Worm (Caenorhabditis elegans) whole organism, young adult: Measurements from ENCODE around the gene melo-3.
A peak's percentile ranks its signal among the peaks of the same experiment; 100 is the strongest.

Source experiments
- B0019.2 ChIP-seq: fragments of 200-800 bp; sonication (Bioruptor generic); conservative IDR thresholded peaks from 2 replicates; pipeline ENCODE4 v1.3.6; 2022; ENCODE audit warnings: missing genetic modification reagents, missing genetic modification characterization, missing compliant biosample characterization
- C06A6.2 ChIP-seq: fragments of 200-800 bp; sonication (Bioruptor generic); conservative IDR thresholded peaks from 2 replicates; pipeline ENCODE4 v1.3.6; 2022; ENCODE audit warnings: missing genetic modification characterization, missing compliant biosample characterization
- C17E4.6 ChIP-seq: fragments of 200-800 bp; sonication (Bioruptor generic); IDR thresholded peaks from 2 replicates; pipeline ENCODE4 v1.3.6; 2022; ENCODE audit warnings: missing genetic modification reagents, missing genetic modification characterization, missing compliant biosample characterization
- F10E7.11 ChIP-seq: sonication (generic microtip); optimal IDR thresholded peaks from 2 replicates; lab custom pipeline; 2017; ENCODE audit warnings: mild to moderate bottlenecking, missing genetic modification characterization, moderate library complexity, missing compliant biosample characterization
- F52B5.7 ChIP-seq: sonication (generic microtip); optimal IDR thresholded peaks from 2 replicates; lab custom pipeline; 2016; ENCODE audit warnings: mild to moderate bottlenecking, missing genetic modification characterization, missing compliant biosample characterization
- F57C9.4 ChIP-seq: sonication (generic microtip); optimal IDR thresholded peaks from 2 replicates; lab custom pipeline; 2017; ENCODE audit warnings: mild to moderate bottlenecking, missing genetic modification characterization, missing compliant biosample characterization
- K12H6.12 ChIP-seq: fragments of 200-800 bp; sonication (Bioruptor generic); optimal IDR thresholded peaks from 2 replicates; lab custom pipeline; 2018; ENCODE audit warnings: mild to moderate bottlenecking, missing genetic modification characterization, missing compliant biosample characterization
- T07F8.4 ChIP-seq: sonication (generic microtip); optimal IDR thresholded peaks from 2 replicates; lab custom pipeline; 2016; ENCODE audit warnings: mild to moderate bottlenecking, missing genetic modification characterization, moderate library complexity, missing compliant biosample characterization
- ZK185.1 ChIP-seq: sonication (generic microtip); optimal IDR thresholded peaks from 2 replicates; lab custom pipeline; 2016; ENCODE audit warnings: mild to moderate bottlenecking, missing genetic modification characterization, missing compliant biosample characterization; ENCODE audit not compliant: poor library complexity, severe bottlenecking
- ama-1 ChIP-seq, 3 experiments: fragments of 150-350 bp in 1 of 3; sonication (generic microtip) in 2 of 3; optimal IDR thresholded peaks; 2 replicates each; lab custom pipeline; 2014 to 2018; ENCODE audit warnings: missing biosample characterization in 2 of 3, missing genetic modification characterization in 2 of 3, missing genetic modification reagents in 2 of 3
- aptf-2 ChIP-seq: fragments of 200-800 bp; sonication (Bioruptor generic); conservative IDR thresholded peaks from 2 replicates; pipeline ENCODE4 v1.3.6; 2022; ENCODE audit warnings: missing genetic modification reagents, missing genetic modification characterization, missing compliant biosample characterization
- atf-7 ChIP-seq: sonication (generic microtip); optimal IDR thresholded peaks from 2 replicates; lab custom pipeline; 2017; ENCODE audit warnings: mild to moderate bottlenecking, missing genetic modification characterization, missing compliant biosample characterization
- athp-1 ChIP-seq: sonication (generic microtip); optimal IDR thresholded peaks from 2 replicates; lab custom pipeline; 2017; ENCODE audit warnings: mild to moderate bottlenecking, missing genetic modification characterization, missing compliant biosample characterization
- attf-6 ChIP-seq: fragments of 200-800 bp; sonication (Bioruptor generic); IDR thresholded peaks from 2 replicates; pipeline ENCODE4 v1.3.6; 2022; ENCODE audit warnings: missing genetic modification reagents, missing genetic modification characterization, missing compliant biosample characterization
- bed-2 ChIP-seq: fragments of 200-800 bp; sonication (Bioruptor generic); IDR thresholded peaks from 2 replicates; pipeline ENCODE4 v1.3.6; 2022; ENCODE audit warnings: missing genetic modification reagents, missing genetic modification characterization, missing compliant biosample characterization
- cebp-1 ChIP-seq, 2 experiments: fragments of 200-800 bp in 1 of 2; sonication (Bioruptor generic) in 1 of 2; sonication (generic microtip) in 1 of 2; IDR thresholded peaks in 1 of 2; optimal IDR thresholded peaks in 1 of 2; 2 replicates each; pipeline versions ENCODE4 v1.3.6 to Lab custom; 2017 to 2022; ENCODE audit warnings: missing compliant biosample characterization in 2 of 2, missing genetic modification characterization in 2 of 2, mild to moderate bottlenecking in 1 of 2, missing genetic modification reagents in 1 of 2, moderate library complexity in 1 of 2
- ceh-100 ChIP-seq: fragments of 200-800 bp; sonication (Bioruptor generic); IDR thresholded peaks from 2 replicates; pipeline ENCODE4 v1.3.6; 2022; ENCODE audit warnings: missing genetic modification reagents, missing genetic modification characterization, missing compliant biosample characterization
- ceh-91 ChIP-seq: fragments of 200-800 bp; sonication (Bioruptor generic); IDR thresholded peaks from 2 replicates; pipeline ENCODE4 v1.3.6; 2022; ENCODE audit warnings: missing genetic modification reagents, missing genetic modification characterization, missing compliant biosample characterization
- egl-18 ChIP-seq: fragments of 200-800 bp; sonication (Bioruptor generic); IDR thresholded peaks from 2 replicates; pipeline ENCODE4 v1.3.6; 2022; ENCODE audit warnings: missing genetic modification reagents, missing genetic modification characterization, missing compliant biosample characterization
- egl-44 ChIP-seq: fragments of 200-800 bp; sonication (Bioruptor generic); IDR thresholded peaks from 2 replicates; pipeline ENCODE4 v1.3.6; 2022; ENCODE audit warnings: missing genetic modification reagents, missing genetic modification characterization, missing compliant biosample characterization
- egrh-3 ChIP-seq: fragments of 200-800 bp; sonication (Bioruptor generic); IDR thresholded peaks from 2 replicates; pipeline ENCODE4 v1.3.6; 2022; ENCODE audit warnings: missing genetic modification reagents, missing genetic modification characterization, missing compliant biosample characterization
- ets-4 ChIP-seq: fragments of 200-800 bp; sonication (Bioruptor generic); optimal IDR thresholded peaks from 2 replicates; lab custom pipeline; 2018; ENCODE audit warnings: mild to moderate bottlenecking, missing genetic modification characterization, missing compliant biosample characterization
- gei-17 ChIP-seq: fragments of 200-800 bp; sonication (Bioruptor generic); optimal IDR thresholded peaks from 2 replicates; lab custom pipeline; 2018; ENCODE audit warnings: mild to moderate bottlenecking, missing genetic modification characterization, missing compliant biosample characterization
- him-1 ChIP-seq: sonication (generic microtip); optimal IDR thresholded peaks from 2 replicates; lab custom pipeline; 2016; ENCODE audit warnings: missing genotype, missing genetic modification reagents, missing genetic modification characterization, missing compliant biosample characterization
- hlh-12 ChIP-seq: sonication (generic microtip); optimal IDR thresholded peaks from 2 replicates; lab custom pipeline; 2016; ENCODE audit warnings: missing genetic modification characterization, missing compliant biosample characterization
- hsf-1 ChIP-seq: fragments of 200-800 bp; sonication (Bioruptor generic); IDR thresholded peaks from 2 replicates; pipeline ENCODE4 v1.3.6; 2022; ENCODE audit warnings: missing genetic modification reagents, missing genetic modification characterization, missing compliant biosample characterization
- let-526 ChIP-seq: fragments of 200-800 bp; sonication (Bioruptor generic); IDR thresholded peaks from 2 replicates; pipeline ENCODE4 v1.3.6; 2022; ENCODE audit warnings: missing genetic modification reagents, missing genetic modification characterization, missing compliant biosample characterization
- lin-35 ChIP-seq, 3 experiments: fragments of 150-350 bp in 2 of 3; sonication (generic microtip) in 1 of 3; optimal IDR thresholded peaks; 2 replicates each; lab custom pipeline; 2014 to 2018; ENCODE audit warnings: missing biosample characterization in 3 of 3, missing genetic modification characterization in 3 of 3, missing genetic modification reagents in 3 of 3
- lin-40 ChIP-seq: sonication (generic microtip); optimal IDR thresholded peaks from 2 replicates; lab custom pipeline; 2016; ENCODE audit warnings: missing genetic modification characterization, mild to moderate bottlenecking, missing compliant biosample characterization, missing genotype, missing genetic modification reagents
- mes-4 ChIP-seq: sonication (generic microtip); optimal IDR thresholded peaks from 2 replicates; lab custom pipeline; 2016; ENCODE audit warnings: missing genotype, missing genetic modification characterization, missing compliant biosample characterization
- nfya-1 ChIP-seq: sonication (generic microtip); optimal IDR thresholded peaks from 2 replicates; lab custom pipeline; 2017; ENCODE audit warnings: antibody characterized with exemption, missing compliant biosample characterization, missing genetic modification characterization, borderline replicate concordance; ENCODE audit not compliant: insufficient read depth
- nfya-2 ChIP-seq: fragments of 200-800 bp; sonication (Bioruptor generic); IDR thresholded peaks from 2 replicates; pipeline ENCODE4 v1.3.6; 2022; ENCODE audit warnings: missing genetic modification reagents, missing genetic modification characterization, missing compliant biosample characterization
- nhr-179 ChIP-seq: sonication (generic microtip); optimal IDR thresholded peaks from 2 replicates; lab custom pipeline; 2016; ENCODE audit warnings: mild to moderate bottlenecking, missing genetic modification characterization, missing compliant biosample characterization
- nhr-80 ChIP-seq: sonication (generic microtip); optimal IDR thresholded peaks from 2 replicates; lab custom pipeline; 2016; ENCODE audit warnings: missing genetic modification characterization, missing compliant biosample characterization
- nhr-90 ChIP-seq: sonication (generic microtip); optimal IDR thresholded peaks from 2 replicates; lab custom pipeline; 2016; ENCODE audit warnings: missing genotype, mild to moderate bottlenecking, missing genetic modification characterization, missing compliant biosample characterization
- rec-8 ChIP-seq, 2 experiments: sonication (generic microtip); optimal IDR thresholded peaks; 2 replicates each; lab custom pipeline; 2016; ENCODE audit warnings: mild to moderate bottlenecking in 2 of 2, missing genetic modification characterization in 2 of 2, missing genetic modification reagents in 2 of 2, missing genotype in 2 of 2, missing biosample characterization in 1 of 2, missing compliant biosample characterization in 1 of 2, moderate library complexity in 1 of 2
- repo-1 ChIP-seq: sonication (generic microtip); optimal IDR thresholded peaks from 2 replicates; lab custom pipeline; 2017; ENCODE audit warnings: mild to moderate bottlenecking, missing genetic modification characterization, missing compliant biosample characterization
- sea-2 ChIP-seq: fragments of 200-800 bp; sonication (Bioruptor generic); IDR thresholded peaks from 2 replicates; pipeline ENCODE4 v1.3.6; 2022; ENCODE audit warnings: missing genetic modification characterization, missing compliant biosample characterization
- snpc-1.1 ChIP-seq: sonication (generic microtip); optimal IDR thresholded peaks from 2 replicates; lab custom pipeline; 2017; ENCODE audit warnings: missing genetic modification characterization, mild to moderate bottlenecking, missing compliant biosample characterization, antibody characterized with exemption, moderate library complexity, missing genotype, missing genetic modification reagents; ENCODE audit not compliant: insufficient read depth
- somi-1 ChIP-seq: fragments of 200-800 bp; sonication (Bioruptor generic); optimal IDR thresholded peaks from 2 replicates; lab custom pipeline; 2018; ENCODE audit warnings: mild to moderate bottlenecking, missing genetic modification characterization, missing compliant biosample characterization
- tbp1 ChIP-seq: fragments of 200-800 bp; sonication (Bioruptor generic); optimal IDR thresholded peaks from 2 replicates; lab custom pipeline; 2018; ENCODE audit warnings: mild to moderate bottlenecking, missing genetic modification characterization, missing compliant biosample characterization
- tbx-9 ChIP-seq: sonication (generic microtip); optimal IDR thresholded peaks from 2 replicates; lab custom pipeline; 2016; ENCODE audit warnings: borderline replicate concordance, missing genetic modification characterization, inconsistent platforms, missing compliant biosample characterization
- unc-130 ChIP-seq: sonication (generic microtip); optimal IDR thresholded peaks from 2 replicates; lab custom pipeline; 2016; ENCODE audit warnings: missing genetic modification reagents, missing genetic modification characterization, missing compliant biosample characterization
- zfh-2 ChIP-seq: fragments of 200-800 bp; sonication (Bioruptor generic); conservative IDR thresholded peaks from 2 replicates; pipeline ENCODE4 v1.3.6; 2022; ENCODE audit warnings: missing genetic modification reagents, missing genetic modification characterization, missing compliant biosample characterization
- zim-3 ChIP-seq: sonication (generic microtip); optimal IDR thresholded peaks from 2 replicates; lab custom pipeline; 2017; ENCODE audit warnings: mild to moderate bottlenecking, missing genetic modification characterization, moderate library complexity, missing compliant biosample characterization
- ztf-22 ChIP-seq: fragments of 200-800 bp; sonication (Bioruptor generic); optimal IDR thresholded peaks from 2 replicates; lab custom pipeline; 2018; ENCODE audit warnings: mild to moderate bottlenecking, missing genetic modification characterization, moderate library complexity, missing compliant biosample characterization
- ztf-6 ChIP-seq: fragments of 200-800 bp; sonication (Bioruptor generic); IDR thresholded peaks from 2 replicates; pipeline ENCODE4 v1.3.6; 2022; ENCODE audit warnings: missing genetic modification reagents, missing genetic modification characterization, missing compliant biosample characterization

Gene melo-3

ce11 chrV:15085335-15085800, 48.7 kb upstream of the melo-3 start, which contains the start of the genes ahsa-1 and C01G10.7 (continued):
- TF ChIP-seq atf-7 (tag; lab: Kevin White, UChicago) (peak; percentile 63), hsf-1 (GFP tag; lab: Robert Waterston, UW) (peak; percentile 97), rec-8 (tag; optimal IDR thresholded peaks at IDR 0.05; lab: Kevin White, UChicago) (peak; percentile 74 to 82), ceh-100 (GFP tag; lab: Robert Waterston, UW) (peak; percentile 72), lin-35 (GFP tag; optimal IDR thresholded peaks at IDR 0.05; lab: Kevin White, UChicago) (no peak), lin-40 (tag; lab: Kevin White, UChicago) (no peak), B0019.2 (GFP tag; lab: Robert Waterston, UW) (peak; percentile 82; the same call in 1 of the 2 replicates), attf-6 (no peak), nfya-2 (GFP tag; lab: Robert Waterston, UW) (no peak), gei-17 (GFP tag; lab: Kevin White, UChicago) (no peak), F57C9.4 (no peak), tbp1 (GFP tag; lab: Kevin White, UChicago) (no peak), K12H6.12 (tag; lab: Kevin White, UChicago) (peak; percentile 70), unc-130 (GFP tag; lab: Kevin White, UChicago) (peak; percentile 96), T07F8.4 (tag; lab: Kevin White, UChicago) (peak; percentile 24), bed-2 (GFP tag; lab: Robert Waterston, UW) (peak; percentile 94), egrh-3 (peak; percentile 55; the same call in 1 of the 2 replicates), ztf-22 (GFP tag; lab: Kevin White, UChicago) (peak; percentile 49), repo-1 (no peak), somi-1 (GFP tag; lab: Kevin White, UChicago) (no peak), zfh-2 (GFP tag; lab: Robert Waterston, UW) (no peak), F10E7.11 (tag; lab: Kevin White, UChicago) (no peak), ZK185.1 (tag; lab: Kevin White, UChicago) (peak; percentile 97), let-526 (GFP tag; lab: Robert Waterston, UW) (peak; percentile 90), cebp-1 (GFP tag; IDR thresholded peaks at IDR 0.05; lab: Robert Waterston, UW) (peak; percentile 72; the same call in 1 of the 2 replicates), cebp-1 (tag; optimal IDR thresholded peaks at IDR 0.05; lab: Kevin White, UChicago) (no peak), F52B5.7 (tag; lab: Kevin White, UChicago) (no peak), ceh-91 (peak; percentile 90), sea-2 (no peak), snpc-1.1 (tag; lab: Kevin White, UChicago) (peak; percentile 74), him-1 (tag; lab: Kevin White, UChicago) (peak; percentile 26), nfya-1 (tag; lab: Kevin White, UChicago) (no peak), nhr-179 (tag; lab: Kevin White, UChicago) (no peak), ztf-6 (GFP tag; lab: Robert Waterston, UW) (peak; percentile 83), nhr-80 (peak; percentile 49), hlh-12 (tag; lab: Kevin White, UChicago) (no peak), mes-4 (tag; lab: Kevin White, UChicago) (no peak), aptf-2 (peak; percentile 90), C17E4.6 (peak; percentile 48; the same call in 1 of the 2 replicates), nhr-90 (no peak), egl-18 (GFP tag; lab: Robert Waterston, UW) (no peak), tbx-9 (tag; lab: Kevin White, UChicago) (no peak), ets-4 (GFP tag; lab: Kevin White, UChicago) (no peak), egl-44 (peak; percentile 80), athp-1 (tag; lab: Kevin White, UChicago) (peak; percentile 86), ama-1 (optimal IDR thresholded peaks at IDR 0.05; lab: Kevin White, UChicago) (no peak), ama-1 (GFP tag; optimal IDR thresholded peaks at IDR 0.05; lab: Kevin White, UChicago) (no peak), C06A6.2 (GFP tag; lab: Robert Waterston, UW) (no peak), zim-3 (tag; lab: Kevin White, UChicago) (no peak)
